Worm (Caenorhabditis elegans) whole organism, L4 larva: ENCODE measurements around the gene sod-1.

Source experiments
- D1046.2 ChIP-seq: fragments of 200-800 bp; sonication (Bioruptor generic); IDR thresholded peaks from 2 replicates; pipeline ENCODE4 v1.3.6; 2022; ENCODE audit warnings: missing genetic modification characterization, missing compliant biosample characterization
- aly-2 ChIP-seq: sonication (generic microtip); optimal IDR thresholded peaks from 2 replicates; lab custom pipeline; 2018; ENCODE audit warnings: missing biosample characterization, missing genetic modification characterization
- ama-1 ChIP-seq: fragments of 150-350 bp; optimal IDR thresholded peaks from 2 replicates; lab custom pipeline; 2014; ENCODE audit warnings: inconsistent platforms, mixed read lengths
- hlh-30 ChIP-seq: sonication (generic microtip); optimal IDR thresholded peaks from 2 replicates; lab custom pipeline; 2017; ENCODE audit warnings: antibody characterized with exemption, mild to moderate bottlenecking, missing genetic modification characterization, missing compliant biosample characterization; ENCODE audit not compliant: insufficient read depth
- lin-13 ChIP-seq: fragments of 150-350 bp; optimal IDR thresholded peaks from 2 replicates; lab custom pipeline; 2014; ENCODE audit warnings: missing biosample characterization, missing genetic modification reagents, missing genetic modification characterization
- lsy-2 ChIP-seq, 2 experiments: fragments of 150-350 bp in 1 of 2; sonication (generic microtip) in 1 of 2; optimal IDR thresholded peaks; 2 replicates each; lab custom pipeline; 2014 to 2017; ENCODE audit warnings: missing biosample characterization in 2 of 2, missing genetic modification characterization in 2 of 2
- mdl-1 ChIP-seq, 2 experiments: fragments of 150-350 bp in 1 of 2; sonication (generic microtip) in 1 of 2; optimal IDR thresholded peaks; 2 replicates each; lab custom pipeline; 2014 to 2017; ENCODE audit warnings: missing biosample characterization in 2 of 2, missing genetic modification characterization in 2 of 2
- nhr-11 ChIP-seq: fragments of 150-350 bp; optimal IDR thresholded peaks from 2 replicates; lab custom pipeline; 2014; ENCODE audit warnings: missing biosample characterization, missing genetic modification characterization
- pqm-1 ChIP-seq: sonication (generic microtip); optimal IDR thresholded peaks from 2 replicates; lab custom pipeline; 2017; ENCODE audit warnings: missing biosample characterization, missing genetic modification characterization
- rbr-2 ChIP-seq: sonication (generic microtip); optimal IDR thresholded peaks from 2 replicates; lab custom pipeline; 2016; ENCODE audit warnings: missing genotype, missing genetic modification characterization, missing compliant biosample characterization
- snpc-4 ChIP-seq: fragments of 150-350 bp; optimal IDR thresholded peaks from 2 replicates; lab custom pipeline; 2014; ENCODE audit warnings: missing biosample characterization, missing genetic modification characterization
- unc-62 ChIP-seq, 3 experiments: fragments of 150-350 bp in 1 of 3; sonication (generic microtip); optimal IDR thresholded peaks in 2 of 3; peaks in 1 of 3; 1 replicate in 1 of 3; 2 replicates in 2 of 3; lab custom pipeline; 2014 to 2017; ENCODE audit warnings: missing biosample characterization in 3 of 3, missing genetic modification characterization in 3 of 3, missing genetic modification reagents in 3 of 3, missing genotype in 1 of 3
- ztf-11 ChIP-seq: fragments of 150-350 bp; optimal IDR thresholded peaks from 2 replicates; lab custom pipeline; 2014; ENCODE audit warnings: missing biosample characterization, missing genetic modification characterization

ce11 chrII:6978908-6979307 lies 5.2 kb upstream of the sod-1 start:
- TF ChIP-seq rbr-2 (tag; lab: Kevin White, UChicago) (no peak), hlh-30 (tag; lab: Kevin White, UChicago) (no peak), ztf-11 (tag; lab: Kevin White, UChicago) (no peak), D1046.2 (GFP tag; lab: Robert Waterston, UW) (no peak), aly-2 (no peak), nhr-11 (tag; lab: Kevin White, UChicago) (no peak), snpc-4 (no peak), ama-1 (lab: Kevin White, UChicago) (no peak), lin-13 (no peak), pqm-1 (no peak), lsy-2 (tag; optimal IDR thresholded peaks at IDR 0.05; lab: Kevin White, UChicago) (no peak), mdl-1 (tag; optimal IDR thresholded peaks at IDR 0.05; lab: Kevin White, UChicago) (no peak), unc-62 (GFP tag; optimal IDR thresholded peaks at IDR 0.05 in 1 of 2; lab: Kevin White, UChicago) (no peak), unc-62 (tag; optimal IDR thresholded peaks at IDR 0.05; lab: Kevin White, UChicago) (no peak)
